Fruit fly (Drosophila melanogaster) whole organism, pupa: ENCODE results near the gene Tim17a1.

ENCODE experiments used
- CG12605 ChIP-seq: fragments of 200-800 bp; sonication (Bioruptor generic); IDR thresholded peaks from 2 replicates; pipeline ENCODE4 v1.3.6; 2022; ENCODE audit warnings: missing biosample characterization, missing genetic modification characterization
- CG13204 ChIP-seq: fragments of 200-800 bp; sonication (Bioruptor generic); optimal IDR thresholded peaks from 2 replicates; lab custom pipeline; 2018; ENCODE audit warnings: missing biosample characterization, mild to moderate bottlenecking, missing genetic modification characterization, moderate library complexity
- CG15710 ChIP-seq: fragments of 200-800 bp; sonication (Bioruptor generic); optimal IDR thresholded peaks from 2 replicates; lab custom pipeline; 2018; ENCODE audit warnings: missing biosample characterization, mild to moderate bottlenecking, missing genetic modification characterization, moderate library complexity
- CG17806 ChIP-seq: fragments of 200-800 bp; sonication (Bioruptor generic); optimal IDR thresholded peaks from 2 replicates; lab custom pipeline; 2018; ENCODE audit warnings: missing biosample characterization, mild to moderate bottlenecking, missing genetic modification characterization, moderate library complexity
- CG34367 ChIP-seq: fragments of 200-800 bp; sonication (Bioruptor generic); optimal IDR thresholded peaks from 2 replicates; lab custom pipeline; 2018; ENCODE audit warnings: missing biosample characterization, mild to moderate bottlenecking, missing genetic modification characterization
- CG4496 ChIP-seq: fragments of 200-800 bp; sonication (Bioruptor generic); IDR thresholded peaks from 3 replicates; pipeline ENCODE4 v1.3.6; 2022; ENCODE audit warnings: missing biosample characterization, missing genetic modification characterization
- CG8301 ChIP-seq: fragments of 200-800 bp; sonication (Bioruptor generic); optimal IDR thresholded peaks from 2 replicates; lab custom pipeline; 2018; ENCODE audit warnings: missing biosample characterization, mild to moderate bottlenecking, missing genetic modification characterization
- D1 ChIP-seq: fragments of 200-800 bp; sonication (Bioruptor generic); optimal IDR thresholded peaks from 2 replicates; lab custom pipeline; 2018; ENCODE audit warnings: missing biosample characterization, mild to moderate bottlenecking, missing genetic modification characterization, moderate library complexity
- fd96Ca ChIP-seq: fragments of 200-800 bp; sonication (Bioruptor generic); IDR thresholded peaks from 3 replicates; pipeline ENCODE4 v1.3.6; 2022; ENCODE audit warnings: missing biosample characterization, missing genetic modification characterization
- gl ChIP-seq: fragments of 200-800 bp; sonication (Bioruptor generic); optimal IDR thresholded peaks from 2 replicates; lab custom pipeline; 2018; ENCODE audit warnings: missing biosample characterization, mild to moderate bottlenecking, missing genetic modification characterization
- rn ChIP-seq: fragments of 200-800 bp; sonication (Bioruptor generic); IDR thresholded peaks from 2 replicates; pipeline ENCODE4 v1.3.6; 2022; ENCODE audit warnings: missing biosample characterization, missing genetic modification characterization

dm6 chr3R:12408160-12408559 is 43.7 kb upstream of the Tim17a1 start, which contains the start of gene CG5196:
- TF ChIP-seq CG15710 (tag; lab: Kevin White, UChicago): no peak
- TF ChIP-seq CG12605 (GFP tag; lab: Robert Waterston, UW): no peak
- TF ChIP-seq CG4496 (GFP tag; lab: Robert Waterston, UW): no peak
- no peak for TF ChIP-seq rn (GFP tag; lab: Robert Waterston, UW)
- TF ChIP-seq CG34367 (tag; lab: Kevin White, UChicago): no peak
- no peak for TF ChIP-seq CG8301 (tag; lab: Kevin White, UChicago)
- TF ChIP-seq CG17806: no peak
- no peak for TF ChIP-seq D1 (tag; lab: Kevin White, UChicago)
- TF ChIP-seq fd96Ca (GFP tag; lab: Robert Waterston, UW): no peak
- TF ChIP-seq CG13204 (GFP tag; lab: Kevin White, UChicago): no peak
- TF ChIP-seq gl: no peak
